Fruit fly (Drosophila melanogaster) whole organism, pupa: ENCODE data around the gene CG15631.

Source experiments
- CG34367 ChIP-seq: fragments of 200-800 bp; sonication (Bioruptor generic); optimal IDR thresholded peaks from 2 replicates; lab custom pipeline; 2018; ENCODE audit warnings: missing biosample characterization, mild to moderate bottlenecking, missing genetic modification characterization
- CG8301 ChIP-seq: fragments of 200-800 bp; sonication (Bioruptor generic); optimal IDR thresholded peaks from 2 replicates; lab custom pipeline; 2018; ENCODE audit warnings: missing biosample characterization, mild to moderate bottlenecking, missing genetic modification characterization
- CG9948 ChIP-seq: fragments of 200-800 bp; sonication (Bioruptor generic); optimal IDR thresholded peaks from 2 replicates; lab custom pipeline; 2018; ENCODE audit warnings: missing biosample characterization, mild to moderate bottlenecking, missing genetic modification characterization, moderate library complexity
- D1 ChIP-seq: fragments of 200-800 bp; sonication (Bioruptor generic); optimal IDR thresholded peaks from 2 replicates; lab custom pipeline; 2018; ENCODE audit warnings: missing biosample characterization, mild to moderate bottlenecking, missing genetic modification characterization, moderate library complexity
- Ets98B ChIP-seq: fragments of 200-800 bp; sonication (Bioruptor generic); IDR thresholded peaks from 2 replicates; pipeline ENCODE4 v1.3.6; 2022; ENCODE audit warnings: missing biosample characterization, missing genetic modification characterization
- Pif1A ChIP-seq: fragments of 200-800 bp; sonication (Bioruptor generic); optimal IDR thresholded peaks from 3 replicates; lab custom pipeline; 2016; ENCODE audit warnings: missing biosample characterization, missing genetic modification characterization
- Snoo ChIP-seq: fragments of 200-800 bp; sonication (Bioruptor generic); optimal IDR thresholded peaks from 3 replicates; lab custom pipeline; 2017; ENCODE audit warnings: missing biosample characterization, mild to moderate bottlenecking, missing genetic modification characterization, inconsistent platforms

- no peak for TF ChIP-seq Ets98B (GFP tag; lab: Robert Waterston, UW)
- no peak for TF ChIP-seq CG9948 (tag; lab: Kevin White, UChicago)
- no peak for TF ChIP-seq D1
- no peak for TF ChIP-seq CG8301 (tag; lab: Kevin White, UChicago)
- TF ChIP-seq Snoo (tag; lab: Kevin White, UChicago): no peak
- TF ChIP-seq Pif1A (GFP tag; lab: Kevin White, UChicago): no peak
- TF ChIP-seq CG34367 (tag; lab: Kevin White, UChicago): no peak
Measured at dm6 chr2L:4687211-4687610, 47.0 kb downstream of the CG15631 start, which contains the start of gene Elba3.
